Worm (Caenorhabditis elegans) whole organism, L3 larva: ENCODE data around the gene mes-1.

Source experiments
- ZK546.5 ChIP-seq: sonication (generic microtip); optimal IDR thresholded peaks from 2 replicates; lab custom pipeline; 2017; ENCODE audit warnings: missing biosample characterization, missing genetic modification characterization
- aly-2 ChIP-seq: fragments of 150-350 bp; optimal IDR thresholded peaks from 2 replicates; lab custom pipeline; 2014; ENCODE audit warnings: missing biosample characterization, missing genetic modification characterization
- ama-1 ChIP-seq: fragments of 150-350 bp; optimal IDR thresholded peaks from 2 replicates; lab custom pipeline; 2018
- ceh-16 ChIP-seq: sonication (generic microtip); optimal IDR thresholded peaks from 2 replicates; lab custom pipeline; 2017; ENCODE audit warnings: missing biosample characterization, missing genetic modification characterization
- ceh-28 ChIP-seq: fragments of 150-350 bp; optimal IDR thresholded peaks from 2 replicates; lab custom pipeline; 2014; ENCODE audit warnings: missing biosample characterization, missing genetic modification reagents, missing genetic modification characterization
- ceh-82 ChIP-seq: fragments of 150-350 bp; optimal IDR thresholded peaks from 2 replicates; lab custom pipeline; 2014; ENCODE audit warnings: missing biosample characterization, missing genetic modification characterization
- ceh-9 ChIP-seq: sonication (generic microtip); optimal IDR thresholded peaks from 2 replicates; lab custom pipeline; 2018; ENCODE audit warnings: missing biosample characterization, missing genetic modification characterization
- daf-12 ChIP-seq: fragments of 150-350 bp; optimal IDR thresholded peaks from 2 replicates; lab custom pipeline; 2014; ENCODE audit warnings: missing biosample characterization, missing genetic modification reagents, missing genetic modification characterization
- egl-5 ChIP-seq: fragments of 150-350 bp; optimal IDR thresholded peaks from 2 replicates; lab custom pipeline; 2017; ENCODE audit warnings: missing biosample characterization, missing genetic modification reagents, missing genetic modification characterization, inconsistent platforms
- elt-1 ChIP-seq: fragments of 150-350 bp; optimal IDR thresholded peaks from 2 replicates; lab custom pipeline; 2014; ENCODE audit warnings: missing biosample characterization, missing genetic modification characterization
- elt-2 ChIP-seq: sonication (generic microtip); optimal IDR thresholded peaks from 2 replicates; lab custom pipeline; 2016; ENCODE audit warnings: missing genetic modification reagents, mild to moderate bottlenecking, missing genetic modification characterization, missing compliant biosample characterization
- elt-3 ChIP-seq, 3 experiments: fragments of 150-350 bp in 1 of 3; sonication (generic microtip) in 2 of 3; optimal IDR thresholded peaks; 2 replicates in 2 of 3; 4 replicates in 1 of 3; lab custom pipeline; 2014 to 2017; ENCODE audit warnings: missing biosample characterization in 3 of 3, missing genetic modification characterization in 3 of 3
- fkh-10 ChIP-seq: sonication (generic microtip); optimal IDR thresholded peaks from 2 replicates; lab custom pipeline; 2017; ENCODE audit warnings: missing biosample characterization, missing genetic modification reagents, missing genetic modification characterization
- fkh-2 ChIP-seq: fragments of 150-350 bp; optimal IDR thresholded peaks from 2 replicates; lab custom pipeline; 2014; ENCODE audit warnings: missing biosample characterization, missing genetic modification reagents, missing genetic modification characterization
- fos-1 ChIP-seq: fragments of 150-350 bp; optimal IDR thresholded peaks from 2 replicates; lab custom pipeline; 2014; ENCODE audit warnings: missing biosample characterization, missing genetic modification characterization
- hmg-11 ChIP-seq: sonication (generic microtip); optimal IDR thresholded peaks from 2 replicates; lab custom pipeline; 2016; ENCODE audit warnings: missing genetic modification characterization, missing compliant biosample characterization
- lin-15B ChIP-seq: fragments of 150-350 bp; optimal IDR thresholded peaks from 2 replicates; lab custom pipeline; 2014; ENCODE audit warnings: missing biosample characterization, missing genetic modification characterization
- lsy-12 ChIP-seq: sonication (generic microtip); optimal IDR thresholded peaks from 2 replicates; lab custom pipeline; 2016; ENCODE audit warnings: mild to moderate bottlenecking, missing genetic modification characterization, missing compliant biosample characterization
- mdl-1 ChIP-seq: fragments of 150-350 bp; optimal IDR thresholded peaks from 2 replicates; lab custom pipeline; 2014; ENCODE audit warnings: missing biosample characterization, missing genetic modification characterization
- mml-1 ChIP-seq: fragments of 150-350 bp; sonication (generic microtip); optimal IDR thresholded peaks from 3 replicates; lab custom pipeline; 2014; ENCODE audit warnings: missing biosample characterization, missing genetic modification characterization
- nfya-1 ChIP-seq: sonication (generic microtip); optimal IDR thresholded peaks from 2 replicates; lab custom pipeline; 2017; ENCODE audit warnings: missing genetic modification characterization, mild to moderate bottlenecking, missing compliant biosample characterization, antibody characterized with exemption, moderate library complexity; ENCODE audit not compliant: insufficient read depth
- nhr-11 ChIP-seq: fragments of 150-350 bp; optimal IDR thresholded peaks from 2 replicates; lab custom pipeline; 2014; ENCODE audit warnings: missing biosample characterization, missing genetic modification characterization
- nhr-23 ChIP-seq: fragments of 150-350 bp; optimal IDR thresholded peaks from 2 replicates; lab custom pipeline; 2014; ENCODE audit warnings: missing biosample characterization, missing genetic modification reagents, missing genetic modification characterization
- nhr-237 ChIP-seq: fragments of 150-350 bp; optimal IDR thresholded peaks from 2 replicates; lab custom pipeline; 2014; ENCODE audit warnings: missing biosample characterization, missing genetic modification characterization
- nhr-43 ChIP-seq: sonication (generic microtip); optimal IDR thresholded peaks from 2 replicates; lab custom pipeline; 2016; ENCODE audit warnings: mild to moderate bottlenecking, missing genetic modification characterization, missing compliant biosample characterization; ENCODE audit not compliant: poor library complexity, severe bottlenecking
- nhr-67 ChIP-seq: fragments of 150-350 bp; optimal IDR thresholded peaks from 2 replicates; lab custom pipeline; 2014; ENCODE audit warnings: missing biosample characterization, missing genetic modification characterization
- nhr-77 ChIP-seq: fragments of 150-350 bp; optimal IDR thresholded peaks from 2 replicates; lab custom pipeline; 2014; ENCODE audit warnings: missing biosample characterization, missing genetic modification characterization
- pqm-1 ChIP-seq: fragments of 150-350 bp; optimal IDR thresholded peaks from 2 replicates; lab custom pipeline; 2017; ENCODE audit warnings: missing biosample characterization, missing genetic modification characterization, inconsistent platforms
- sea-2 ChIP-seq: fragments of 150-350 bp; sonication (generic microtip); optimal IDR thresholded peaks from 4 replicates; lab custom pipeline; 2014; ENCODE audit warnings: missing biosample characterization, missing genetic modification reagents, missing genetic modification characterization
- tbx-2 ChIP-seq: sonication (generic microtip); optimal IDR thresholded peaks from 2 replicates; lab custom pipeline; 2016; ENCODE audit warnings: mild to moderate bottlenecking, missing genetic modification characterization, missing compliant biosample characterization
- unc-39 ChIP-seq: sonication (generic microtip); optimal IDR thresholded peaks from 4 replicates; lab custom pipeline; 2017; ENCODE audit warnings: missing biosample characterization, missing genetic modification characterization
- unc-62 ChIP-seq: fragments of 150-350 bp; sonication (generic microtip); optimal IDR thresholded peaks from 4 replicates; lab custom pipeline; 2014; ENCODE audit warnings: missing biosample characterization, missing genetic modification reagents, missing genetic modification characterization
- zag-1 ChIP-seq: fragments of 150-350 bp; optimal IDR thresholded peaks from 2 replicates; lab custom pipeline; 2014; ENCODE audit warnings: missing biosample characterization, missing genetic modification characterization
- ztf-11 ChIP-seq: fragments of 150-350 bp; optimal IDR thresholded peaks from 2 replicates; lab custom pipeline; 2014; ENCODE audit warnings: missing biosample characterization, missing genetic modification characterization
- ztf-4 ChIP-seq: fragments of 150-350 bp; optimal IDR thresholded peaks from 2 replicates; lab custom pipeline; 2014; ENCODE audit warnings: missing biosample characterization, missing genetic modification characterization

The mes-1 gene

DNA sequence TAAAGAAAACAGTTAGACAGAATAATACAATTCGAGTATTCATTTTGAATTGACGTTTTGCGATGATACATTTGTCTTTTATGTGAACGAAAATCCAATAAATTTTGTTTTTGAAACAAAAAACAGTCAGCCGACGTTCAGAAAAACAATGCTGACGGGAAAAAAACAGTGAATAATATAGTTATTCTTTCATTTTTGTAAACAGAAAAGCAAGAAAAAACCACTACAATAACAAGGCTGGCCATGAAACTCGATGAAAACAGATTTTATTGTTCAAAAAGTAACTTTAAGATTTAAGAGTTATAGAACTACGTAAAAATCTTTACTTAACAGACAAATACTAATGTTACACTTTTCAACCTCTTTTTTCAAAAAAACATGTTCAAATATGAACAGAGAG is 7.2 kb upstream of the mes-1 start, which contains the start of gene F54F7.3:
Gene F54F7.3, minus strand, starts transcription at position 101 of the 400 bp plus-strand sequence.
- no peak for TF ChIP-seq daf-12
- no peak for TF ChIP-seq hmg-11
- TF ChIP-seq lin-15B = no peak
- no peak for TF ChIP-seq sea-2 (GFP tag; lab: Kevin White, UChicago)

DNA sequence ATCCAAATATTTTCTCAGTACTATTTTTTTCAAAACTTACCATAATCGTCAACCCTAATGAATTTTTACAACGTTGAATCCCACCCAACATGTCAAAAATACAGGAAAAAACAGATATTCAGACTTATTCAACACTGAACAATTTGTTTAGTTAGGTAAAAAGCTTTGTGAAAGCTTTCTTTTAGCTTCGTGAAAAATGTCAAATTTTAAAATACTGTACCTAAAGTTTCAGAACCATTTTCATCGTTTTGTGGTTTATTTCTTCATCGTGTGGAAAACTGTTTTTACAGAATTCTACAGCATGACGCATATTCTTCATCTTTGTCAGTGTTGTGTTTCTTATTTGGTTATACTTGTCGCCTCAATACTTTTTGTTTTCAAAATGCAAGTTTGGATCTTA is 6.7 kb upstream of the mes-1 start, which contains the start of gene F54F7.14:
Gene F54F7.14, plus strand, starts transcription at position 301 of the 400 bp plus-strand sequence.
- no peak for TF ChIP-seq tbx-2 (tag; lab: Kevin White, UChicago)
- TF ChIP-seq, all 47 proteins: peak for 0

- TF ChIP-seq fos-1 (tag; lab: Kevin White, UChicago) (no peak), ceh-16 (tag; lab: Kevin White, UChicago) (no peak)
These were observed 4.8 kb upstream of the mes-1 start, which contains the start of gene xtr-1 for ce11 chrX:11852494-11852893. Gene xtr-1, plus strand, starts transcription at chrX:11852794.

- TF ChIP-seq unc-39 (tag; lab: Kevin White, UChicago) (no peak), pqm-1 (peak; percentile 56), elt-2 (peak; percentile 67)
- TF ChIP-seq, all 47 proteins: peak for 2
These were observed 2.8 kb upstream of the mes-1 start for ce11 chrX:11854432-11854831.

DNA sequence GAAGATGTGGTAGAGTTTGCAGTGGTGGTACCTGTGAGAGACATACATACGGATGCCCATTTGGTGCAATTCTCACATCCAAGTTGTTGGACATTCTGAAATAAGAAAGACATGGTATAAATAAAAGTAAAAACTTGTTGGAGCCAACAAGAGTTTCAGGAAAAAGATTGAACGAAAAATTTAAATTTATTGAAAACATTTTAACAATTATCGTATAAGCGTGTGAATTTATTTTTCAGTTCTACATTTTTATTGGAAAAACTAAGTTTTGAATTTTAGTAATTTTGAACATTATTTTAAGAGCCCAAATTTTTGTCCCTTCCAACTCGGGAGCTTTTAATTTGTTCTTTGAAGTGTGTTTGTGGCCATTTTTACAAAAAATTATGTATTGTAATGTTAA is 2.4 kb upstream of the mes-1 start, which contains the start of gene F54F7.8:
Gene F54F7.8, minus strand, starts transcription at position 101 of the 400 bp plus-strand sequence.
- TF ChIP-seq ama-1 (lab: Kevin White, UChicago) (no peak), ZK546.5 (tag; lab: Kevin White, UChicago) (no peak), aly-2 (tag; lab: Kevin White, UChicago) (no peak), zag-1 (tag; lab: Kevin White, UChicago) (no peak), nfya-1 (tag; lab: Kevin White, UChicago) (no peak), nhr-77 (no peak), ceh-9 (tag; lab: Kevin White, UChicago) (no peak), nhr-11 (tag; lab: Kevin White, UChicago) (no peak)

DNA sequence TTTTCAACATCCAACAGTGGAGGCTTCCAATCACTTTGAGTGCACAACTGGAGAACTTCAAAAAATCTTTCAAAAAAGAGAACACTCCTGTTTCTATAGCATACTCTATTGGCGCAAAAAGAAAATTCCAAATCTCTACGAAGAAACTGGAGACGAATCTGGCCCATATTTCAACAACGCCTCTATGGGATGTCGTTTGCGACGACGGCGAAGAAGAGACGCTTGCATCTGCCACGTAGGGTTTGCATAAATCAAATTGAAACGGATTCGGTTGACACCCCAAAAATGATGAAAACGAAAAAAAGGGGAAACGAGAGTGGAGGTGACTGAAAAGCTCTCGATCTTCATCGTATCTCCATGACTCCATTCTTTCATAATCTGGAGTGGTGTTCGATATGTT is 1.1 kb upstream of the mes-1 start:
- no peak for TF ChIP-seq unc-62 (GFP tag; lab: Kevin White, UChicago)
- no peak for TF ChIP-seq lin-15B
- no peak for TF ChIP-seq zag-1 (tag; lab: Kevin White, UChicago)
- TF ChIP-seq pqm-1 = no peak
- TF ChIP-seq elt-1 = no peak
- TF ChIP-seq ceh-28 (tag; lab: Kevin White, UChicago) = no peak
- no peak for TF ChIP-seq egl-5 (tag; lab: Kevin White, UChicago)
- no peak for TF ChIP-seq ama-1 (lab: Kevin White, UChicago)
- TF ChIP-seq unc-39 (tag; lab: Kevin White, UChicago) = no peak
- TF ChIP-seq nhr-237 (tag; lab: Kevin White, UChicago) = no peak
- TF ChIP-seq ceh-82 (tag; lab: Kevin White, UChicago) = no peak
- no peak for TF ChIP-seq ztf-4 (tag; lab: Kevin White, UChicago)
- no peak for TF ChIP-seq fos-1 (tag; lab: Kevin White, UChicago)
- TF ChIP-seq ztf-11 (tag; lab: Kevin White, UChicago) = no peak

DNA sequence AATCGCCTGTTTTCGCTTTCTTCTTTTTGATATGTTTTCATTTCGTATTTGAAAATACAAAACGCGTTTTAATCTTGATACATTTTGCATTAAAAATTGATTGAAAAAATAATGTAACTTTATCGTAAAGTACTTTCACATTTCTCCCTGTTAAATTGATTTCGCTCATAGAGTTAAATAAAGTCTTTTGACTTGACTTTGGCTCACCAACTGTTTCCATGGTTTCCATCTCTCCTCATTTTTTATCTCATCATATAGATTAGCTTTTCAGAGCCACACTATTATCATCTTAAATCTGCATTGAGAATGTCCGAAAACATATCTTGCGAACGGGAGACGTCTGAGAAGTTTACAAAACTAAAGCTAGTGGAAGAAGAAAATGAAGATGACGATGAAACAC is 6.0 kb downstream of the mes-1 start, which contains the start of gene F54F7.10:
Gene F54F7.10, plus strand, starts transcription at position 301 of the 400 bp plus-strand sequence.
- TF ChIP-seq nhr-43 = no peak
- TF ChIP-seq tbx-2 (tag; lab: Kevin White, UChicago) = no peak
- no peak for TF ChIP-seq ZK546.5 (tag; lab: Kevin White, UChicago)
- no peak for TF ChIP-seq ama-1 (lab: Kevin White, UChicago)
- no peak for TF ChIP-seq unc-39 (tag; lab: Kevin White, UChicago)
- no peak for TF ChIP-seq ztf-4 (tag; lab: Kevin White, UChicago)
- TF ChIP-seq ztf-11 (tag; lab: Kevin White, UChicago) = no peak
- no peak for TF ChIP-seq lsy-12 (tag; lab: Kevin White, UChicago)
- TF ChIP-seq nhr-23 (tag; lab: Kevin White, UChicago) = no peak
- TF ChIP-seq fos-1 (tag; lab: Kevin White, UChicago) = no peak
- TF ChIP-seq hmg-11 = no peak
- no peak for TF ChIP-seq pqm-1
- no peak for TF ChIP-seq mml-1 (tag; lab: Kevin White, UChicago)
- TF ChIP-seq ceh-28 (tag; lab: Kevin White, UChicago) = no peak
- TF ChIP-seq elt-2 = no peak
- no peak for TF ChIP-seq nhr-67 (tag; lab: Kevin White, UChicago)
- no peak for TF ChIP-seq mdl-1 (tag; lab: Kevin White, UChicago)
- no peak for TF ChIP-seq fkh-2 (tag; lab: Kevin White, UChicago)
- no peak for TF ChIP-seq elt-3 (tag; optimal IDR thresholded peaks at IDR 0.05; lab: Kevin White, UChicago)
- no peak for TF ChIP-seq fkh-10 (GFP tag; lab: Kevin White, UChicago)
